Worm (Caenorhabditis elegans): ENCODE results near the gene F59B1.4.

- no peak for TF ChIP-seq him-1 (tag; optimal IDR thresholded peaks at IDR 0.05)
- TF ChIP-seq dao-5 (tag; optimal IDR thresholded peaks at IDR 0.05) = no peak
Measured at ce11 chrV:3639873-3640272, 13.0 kb upstream of the F59B1.4 start.

All from whole organism, L4/young adult.